Fruit fly (Drosophila melanogaster) whole organism, wandering third instar larva: ENCODE measurements around the gene pum.

Experiments
- Abd-B ChIP-seq: fragments of >200 bp; optimal IDR thresholded peaks from 2 replicates; lab custom pipeline; 2017; ENCODE audit warnings: missing biosample characterization, missing genetic modification characterization
- dmrt93B ChIP-seq: fragments of 200-800 bp; sonication (Bioruptor generic); optimal IDR thresholded peaks from 2 replicates; lab custom pipeline; 2018; ENCODE audit warnings: missing biosample characterization, mild to moderate bottlenecking, missing genetic modification characterization

DNA sequence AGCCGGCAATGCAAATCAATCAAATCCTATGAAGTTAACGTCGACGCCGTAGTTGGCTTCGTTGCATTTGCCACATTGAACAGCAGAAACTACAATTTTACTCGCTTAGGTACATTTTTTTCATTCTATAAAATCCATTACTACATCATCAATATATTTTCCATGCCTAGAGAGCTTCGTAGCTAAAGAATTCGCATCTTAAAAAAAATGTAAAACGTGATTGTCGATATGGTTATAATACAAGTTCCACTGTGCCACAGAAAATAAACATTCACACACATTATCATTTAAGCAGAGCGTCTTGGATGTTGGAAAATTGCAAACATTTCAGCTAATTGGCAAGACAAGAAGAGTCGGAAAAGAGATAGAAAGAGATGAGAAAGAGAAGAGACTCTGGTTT is 9.5 kb downstream of the pum start:
- TF ChIP-seq Abd-B (GFP tag; lab: Kevin White, UChicago) (no peak), dmrt93B (GFP tag; lab: Kevin White, UChicago) (no peak)
